Worm (Caenorhabditis elegans) whole organism, late embryonic: Measurements from ENCODE around the gene T01D1.7.

Source experiments
- ceh-6 ChIP-seq: fragments of 200-800 bp; sonication (Bioruptor generic); optimal IDR thresholded peaks from 2 replicates; lab custom pipeline; 2018; ENCODE audit warnings: mild to moderate bottlenecking, missing genetic modification characterization, missing compliant biosample characterization
- eyg-1 ChIP-seq: sonication (generic microtip); optimal IDR thresholded peaks from 2 replicates; lab custom pipeline; 2016; ENCODE audit warnings: missing genotype, missing genetic modification characterization, missing compliant biosample characterization
- ttx-3 ChIP-seq: sonication (generic microtip); optimal IDR thresholded peaks from 2 replicates; lab custom pipeline; 2016; ENCODE audit warnings: missing genetic modification reagents, missing genetic modification characterization, missing compliant biosample characterization
- unc-3 ChIP-seq, 2 experiments: fragments of 200-800 bp in 1 of 2; sonication (Bioruptor generic) in 1 of 2; sonication (generic microtip) in 1 of 2; conservative IDR thresholded peaks in 1 of 2; optimal IDR thresholded peaks in 1 of 2; 2 replicates each; pipeline versions ENCODE4 v1.3.6 to Lab custom; 2016 to 2022; ENCODE audit warnings: missing compliant biosample characterization in 2 of 2, missing genetic modification characterization in 2 of 2, missing genetic modification reagents in 1 of 2

- TF ChIP-seq ttx-3 (tag; lab: Kevin White, UChicago) = no peak
- no peak for TF ChIP-seq unc-3 (GFP tag; conservative IDR thresholded peaks at IDR 0.05; lab: Robert Waterston, UW)
- TF ChIP-seq unc-3 (tag; optimal IDR thresholded peaks at IDR 0.05; lab: Kevin White, UChicago) = no peak
- TF ChIP-seq eyg-1 (tag; lab: Kevin White, UChicago) = no peak
- TF ChIP-seq ceh-6 (GFP tag; lab: Kevin White, UChicago) = no peak
Measured at ce11 chrII:128929-129328, 44.6 kb downstream of the T01D1.7 start, which contains the start of gene srd-3.
